Worm (Caenorhabditis elegans) whole organism, late embryonic: ENCODE measurements around the gene lon-2.

Experiments used
- K02D7.2 ChIP-seq: sonication (generic microtip); optimal IDR thresholded peaks from 2 replicates; lab custom pipeline; 2017; ENCODE audit warnings: mild to moderate bottlenecking, missing genetic modification characterization, missing compliant biosample characterization
- T23F11.4 ChIP-seq: fragments of 200-800 bp; sonication (Bioruptor generic); optimal IDR thresholded peaks from 2 replicates; lab custom pipeline; 2018; ENCODE audit warnings: mild to moderate bottlenecking, missing genetic modification characterization, missing compliant biosample characterization
- ama-1 ChIP-seq: fragments of 150-350 bp; optimal IDR thresholded peaks from 2 replicates; lab custom pipeline; 2014
- ceh-30 ChIP-seq: fragments of 150-350 bp; optimal IDR thresholded peaks from 2 replicates; lab custom pipeline; 2014; ENCODE audit warnings: missing biosample characterization, missing genetic modification characterization

- TF ChIP-seq ceh-30 (no peak), ama-1 (lab: Kevin White, UChicago) (no peak), K02D7.2 (tag; lab: Kevin White, UChicago) (no peak), T23F11.4 (GFP tag; lab: Kevin White, UChicago) (no peak)
These were observed 30.8 kb downstream of the lon-2 start for ce11 chrX:4718114-4718513.
